Fruit fly (Drosophila melanogaster): Measurements from ENCODE around the gene PIG-Q.

DNA sequence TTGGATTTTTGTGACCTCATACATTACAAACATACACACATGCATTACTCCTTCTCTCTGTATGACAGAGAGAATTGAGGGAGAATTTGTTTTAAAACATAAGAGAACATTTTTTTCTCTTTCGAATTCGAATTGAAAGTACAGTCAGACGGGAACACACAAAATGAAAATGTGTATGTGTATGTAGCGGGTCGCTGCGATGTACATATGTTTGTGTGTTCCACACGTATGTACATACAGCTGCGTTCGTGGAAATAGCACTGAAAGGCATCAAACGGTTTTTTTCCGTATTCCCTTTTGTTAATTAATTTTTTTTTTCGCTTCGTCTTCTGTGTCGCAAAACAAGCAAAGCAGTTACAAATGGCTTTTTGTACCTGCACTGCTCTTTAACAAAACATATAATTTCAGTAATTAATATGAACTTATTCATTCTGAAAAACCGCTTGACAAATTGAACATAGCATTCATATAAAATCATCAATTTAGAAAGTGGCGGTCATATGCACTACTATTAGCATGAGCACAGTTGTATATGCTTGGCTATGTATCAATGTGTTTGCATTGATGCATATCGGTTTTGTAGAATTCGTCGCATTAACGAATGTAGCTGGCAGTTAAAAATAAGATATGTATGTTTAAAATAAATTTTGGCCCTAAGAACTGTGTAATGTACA is 26.2 kb upstream of the PIG-Q start:
- TF ChIP-seq Ets98B (GFP tag; IDR thresholded peaks at IDR 0.05) (peak; percentile 89), D1 (tag; optimal IDR thresholded peaks at IDR 0.05) (peak; percentile 95), Snoo (tag; optimal IDR thresholded peaks at IDR 0.05) (peak; percentile 96), fd96Ca (GFP tag; IDR thresholded peaks at IDR 0.05) (peak; percentile 96), CG10348 (GFP tag; IDR thresholded peaks at IDR 0.05) (peak; percentile 79), EcR (GFP tag; optimal IDR thresholded peaks at IDR 0.05) (peak; percentile 6), CG15710 (tag; optimal IDR thresholded peaks at IDR 0.05) (peak; percentile 97), Pif1A (GFP tag; optimal IDR thresholded peaks at IDR 0.05) (peak; percentile 97), CG13204 (GFP tag; optimal IDR thresholded peaks at IDR 0.05) (peak; percentile 93), CG17806 (tag; optimal IDR thresholded peaks at IDR 0.05) (peak; percentile 95), rn (GFP tag; IDR thresholded peaks at IDR 0.05) (peak; percentile 86), CG32121 (GFP tag; IDR thresholded peaks at IDR 0.05) (peak; percentile 96), Pif1B (GFP tag; optimal IDR thresholded peaks at IDR 0.05) (peak; percentile 95), CG34367 (tag; optimal IDR thresholded peaks at IDR 0.05) (peak; percentile 97)

All from whole organism, pupa.